Worm (Caenorhabditis elegans): ENCODE results near the gene ZK643.2.

DNA sequence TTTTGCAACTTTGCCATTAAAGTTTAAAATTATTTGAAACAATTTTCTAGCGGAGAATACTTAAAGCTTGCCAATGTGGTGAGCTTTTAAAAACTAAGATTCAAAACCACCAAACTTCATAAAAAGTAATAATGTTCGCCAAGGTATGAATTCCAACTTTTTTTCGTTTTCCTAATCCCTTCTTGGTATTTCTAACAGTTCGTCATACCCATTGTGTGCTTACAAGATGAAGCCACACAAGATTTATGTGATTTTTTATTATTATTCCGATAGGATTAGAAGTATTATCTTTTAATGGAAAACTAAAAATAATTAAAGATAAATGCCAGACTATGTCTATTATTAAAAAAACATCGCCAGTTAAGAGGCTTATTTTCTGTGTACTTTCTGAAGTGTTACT, 31.7 kb downstream of the ZK643.2 start:
- TF ChIP-seq nhr-11 (tag; optimal IDR thresholded peaks at IDR 0.05) (no peak), ztf-1 (GFP tag; conservative IDR thresholded peaks at IDR 0.05) (no peak), unc-55 (GFP tag; optimal IDR thresholded peaks at IDR 0.05) (no peak)

Measured in whole organism, L2 larva.